Fruit fly (Drosophila melanogaster): Measurements from ENCODE around the gene noc.
A peak's percentile ranks its signal among the peaks of the same experiment; 100 is the strongest.

noc gene

dm6 chr2L:14445588-14446484, 44.8 kb upstream of the noc start:
- TF ChIP-seq CG15696 (tag; optimal IDR thresholded peaks at IDR 0.05): no peak
- peak; percentile 72 for TF ChIP-seq Ets65A (GFP tag)
- no peak for TF ChIP-seq CG4328 (GFP tag; optimal IDR thresholded peaks at IDR 0.05)
- peak; percentile 35 for TF ChIP-seq Deaf1 (tag; optimal IDR thresholded peaks at IDR 0.05)
- TF ChIP-seq CG15479 (GFP tag; optimal IDR thresholded peaks at IDR 0.05): peak; percentile 77
- no peak for TF ChIP-seq toy (GFP tag; IDR thresholded peaks at IDR 0.05)
- TF ChIP-seq cwo (GFP tag; optimal IDR thresholded peaks at IDR 0.05): no peak
- no peak for TF ChIP-seq unc-4 (GFP tag; IDR thresholded peaks at IDR 0.05; ENCODE audit: partially characterized antibody)
- peak in 1 of 2 experiments; percentile 95 for TF ChIP-seq tll (GFP tag; optimal IDR thresholded peaks at IDR 0.05)
- TF ChIP-seq abd-A (tag; optimal IDR thresholded peaks at IDR 0.05): peak; percentile 17
- TF ChIP-seq CG7928 (GFP tag; optimal IDR thresholded peaks at IDR 0.05): no peak
- peak; percentile 46 for TF ChIP-seq nerfin-1 (tag; optimal IDR thresholded peaks at IDR 0.05)
- no peak for TF ChIP-seq ash1 (GFP tag; optimal IDR thresholded peaks at IDR 0.05)
- no peak for TF ChIP-seq ems (GFP tag; optimal IDR thresholded peaks at IDR 0.05)
- peak; percentile 59 for TF ChIP-seq scrt (GFP tag; optimal IDR thresholded peaks at IDR 0.05)
- TF ChIP-seq CG18619 (GFP tag; optimal IDR thresholded peaks at IDR 0.05): no peak
- TF ChIP-seq zen (tag; optimal IDR thresholded peaks at IDR 0.05): peak; percentile 98
- TF ChIP-seq hth (optimal IDR thresholded peaks at IDR 0.05): peak; percentile 88
- TF ChIP-seq ab (GFP tag; optimal IDR thresholded peaks at IDR 0.05): no peak
- peak; percentile 58 for TF ChIP-seq pros (GFP tag; optimal IDR thresholded peaks at IDR 0.05)
- peak; percentile 4 for TF ChIP-seq grn (GFP tag; optimal IDR thresholded peaks at IDR 0.05)
- TF ChIP-seq cad (GFP tag; optimal IDR thresholded peaks at IDR 0.05): peak; percentile 100
- TF ChIP-seq CG10654 (GFP tag; optimal IDR thresholded peaks at IDR 0.05): no peak
- TF ChIP-seq prd (optimal IDR thresholded peaks at IDR 0.05): no peak
- peak; percentile 60; the same call in 1 of the 3 replicates for TF ChIP-seq prd (GFP tag; IDR thresholded peaks at IDR 0.05)
- TF ChIP-seq D (optimal IDR thresholded peaks at IDR 0.05): peak; percentile 100
- TF ChIP-seq D (GFP tag; optimal IDR thresholded peaks at IDR 0.05): no peak
- peak; percentile 87 for TF ChIP-seq ac (GFP tag; optimal IDR thresholded peaks at IDR 0.05)
- no peak for TF ChIP-seq Hmx (GFP tag; optimal IDR thresholded peaks at IDR 0.05)
- TF ChIP-seq Hey (tag; optimal IDR thresholded peaks at IDR 0.05): peak; percentile 86
- no peak for TF ChIP-seq CG16779 (GFP tag; IDR thresholded peaks at IDR 0.05)
- peak; percentile 45 for TF ChIP-seq Med (GFP tag)
- TF ChIP-seq twi (tag; optimal IDR thresholded peaks at IDR 0.05): peak; percentile 88
- no peak for TF ChIP-seq Stat92E (GFP tag; optimal IDR thresholded peaks at IDR 0.05)
- TF ChIP-seq sens (GFP tag): peak; percentile 20
- TF ChIP-seq CG12659 (GFP tag; optimal IDR thresholded peaks at IDR 0.05): no peak
- TF ChIP-seq CG7271 (tag; optimal IDR thresholded peaks at IDR 0.05): peak; percentile 84
- TF ChIP-seq lilli (GFP tag; optimal IDR thresholded peaks at IDR 0.05): no peak
- TF ChIP-seq Kr (GFP tag; optimal IDR thresholded peaks at IDR 0.05): peak; percentile 49
- TF ChIP-seq CG13894 (tag; optimal IDR thresholded peaks at IDR 0.05): no peak

- peak; percentile 20; the same call in 1 of the 2 replicates for TF ChIP-seq wdn (GFP tag; IDR thresholded peaks at IDR 0.05)
- TF ChIP-seq CG6791 (GFP tag; IDR thresholded peaks at IDR 0.05; ENCODE audit: partially characterized antibody): no peak
- no peak for TF ChIP-seq Xbp1 (GFP tag; optimal IDR thresholded peaks at IDR 0.05)
- TF ChIP-seq MTF-1 (GFP tag; optimal IDR thresholded peaks at IDR 0.05; ENCODE audit: borderline replicate concordance): no peak
- no peak for TF ChIP-seq ac (GFP tag; optimal IDR thresholded peaks at IDR 0.05)
- no peak for TF ChIP-seq croc (GFP tag; conservative IDR thresholded peaks at IDR 0.05)
- TF ChIP-seq CG3995 (GFP tag; optimal IDR thresholded peaks at IDR 0.05): no peak
- TF ChIP-seq luna (GFP tag; optimal IDR thresholded peaks at IDR 0.05): no peak
- no peak for TF ChIP-seq CG8478 (optimal IDR thresholded peaks at IDR 0.05)
- TF ChIP-seq CG6254 (GFP tag; optimal IDR thresholded peaks at IDR 0.05): no peak
- no peak for TF ChIP-seq inv (GFP tag; IDR thresholded peaks at IDR 0.05; ENCODE audit: partially characterized antibody)
- TF ChIP-seq CG8924 (tag; optimal IDR thresholded peaks at IDR 0.05): no peak
- TF ChIP-seq CG1647 (GFP tag; optimal IDR thresholded peaks at IDR 0.05): no peak
Observed at dm6 chr2L:14447558-14447957, 43.1 kb upstream of the noc start.

Data from whole organism, embryonic.